Fruit fly (Drosophila melanogaster) whole organism, wandering third instar larva: ENCODE measurements around the gene Dpm2.

Experiments used
- CG32264 ChIP-seq: fragments of 200-800 bp; sonication (Bioruptor generic); optimal IDR thresholded peaks from 2 replicates; lab custom pipeline; 2016; ENCODE audit warnings: missing biosample characterization, missing genetic modification characterization
- CrebA ChIP-seq: fragments of 200-800 bp; sonication (Bioruptor generic); optimal IDR thresholded peaks from 2 replicates; lab custom pipeline; 2016; ENCODE audit warnings: missing biosample characterization, mild to moderate bottlenecking, missing genetic modification characterization, borderline replicate concordance
- Dfd ChIP-seq: fragments of >200 bp; optimal IDR thresholded peaks from 2 replicates; lab custom pipeline; 2017; ENCODE audit warnings: missing biosample characterization, missing genetic modification characterization
- Hnf4 ChIP-seq: fragments of 200-800 bp; sonication (Bioruptor generic); optimal IDR thresholded peaks from 2 replicates; lab custom pipeline; 2016; ENCODE audit warnings: missing biosample characterization, mild to moderate bottlenecking, missing genetic modification characterization
- Hr78 ChIP-seq: fragments of >200 bp; optimal IDR thresholded peaks from 2 replicates; lab custom pipeline; 2017; ENCODE audit warnings: missing biosample characterization, missing genetic modification characterization
- Hr83 ChIP-seq: fragments of 200-300 bp; sonication (Bioruptor generic); optimal IDR thresholded peaks from 2 replicates; lab custom pipeline; 2016; ENCODE audit warnings: missing biosample characterization, mild to moderate bottlenecking, missing genetic modification characterization, moderate library complexity; ENCODE audit not compliant: poor library complexity, severe bottlenecking
- Jra ChIP-seq: sonication (Bioruptor generic); optimal IDR thresholded peaks from 2 replicates; lab custom pipeline; 2016; ENCODE audit warnings: missing biosample characterization, missing genetic modification characterization
- Mio ChIP-seq: sonication (Bioruptor generic); optimal IDR thresholded peaks from 2 replicates; lab custom pipeline; 2016; ENCODE audit warnings: missing biosample characterization, missing genetic modification characterization
- Myc ChIP-seq: fragments of >200 bp; optimal IDR thresholded peaks from 2 replicates; lab custom pipeline; 2017
- N ChIP-seq: fragments of >200 bp; optimal IDR thresholded peaks from 2 replicates; lab custom pipeline; 2018; ENCODE audit warnings: missing biosample characterization, missing external identifiers, missing genetic modification characterization
- OdsH ChIP-seq: fragments of 200-800 bp; sonication (Bioruptor generic); optimal IDR thresholded peaks from 2 replicates; lab custom pipeline; 2016; ENCODE audit warnings: missing biosample characterization, mild to moderate bottlenecking, missing genetic modification characterization
- Rel ChIP-seq, 2 experiments: fragments of 200-800 bp; sonication (Bioruptor generic) in 1 of 2; optimal IDR thresholded peaks; 2 replicates in 1 of 2; 3 replicates in 1 of 2; lab custom pipeline; 2016 to 2019; ENCODE audit warnings: mild to moderate bottlenecking in 2 of 2, missing biosample characterization in 2 of 2, missing genetic modification characterization in 2 of 2, moderate library complexity in 1 of 2
- Sp1 ChIP-seq: fragments of 200-800 bp; sonication (Bioruptor generic); optimal IDR thresholded peaks from 3 replicates; lab custom pipeline; 2019; ENCODE audit warnings: missing biosample characterization, mild to moderate bottlenecking, missing genetic modification characterization, moderate library complexity
- Vsx2 ChIP-seq: fragments of 200-300, 225-300 bp; sonication (Bioruptor generic); optimal IDR thresholded peaks from 2 replicates; lab custom pipeline; 2018; ENCODE audit warnings: missing biosample characterization, missing genetic modification characterization; ENCODE audit not compliant: partially characterized antibody
- br ChIP-seq: fragments of 200-800 bp; sonication (Bioruptor generic); optimal IDR thresholded peaks from 2 replicates; lab custom pipeline; 2016; ENCODE audit warnings: missing biosample characterization, missing genetic modification characterization
- brk ChIP-seq: fragments of 200-800 bp; sonication (Bioruptor generic); optimal IDR thresholded peaks from 2 replicates; lab custom pipeline; 2016; ENCODE audit warnings: missing biosample characterization, mild to moderate bottlenecking, missing genetic modification characterization
- dl ChIP-seq, 2 experiments: fragments of 175-275, 200-275 bp in 1 of 2; fragments of 200-275 bp in 1 of 2; sonication (Bioruptor generic); optimal IDR thresholded peaks; lab custom pipeline; 2018; ENCODE audit warnings: mild to moderate bottlenecking in 2 of 2, missing biosample characterization in 2 of 2, missing genetic modification characterization in 2 of 2, moderate library complexity in 2 of 2; ENCODE audit not compliant: partially characterized antibody in 2 of 2, insufficient read depth in 1 of 2
- dmrt93B ChIP-seq: fragments of 200-800 bp; sonication (Bioruptor generic); optimal IDR thresholded peaks from 2 replicates; lab custom pipeline; 2018; ENCODE audit warnings: missing biosample characterization, mild to moderate bottlenecking, missing genetic modification characterization
- ey ChIP-seq: fragments of 200-800 bp; sonication (Bioruptor generic); optimal IDR thresholded peaks from 2 replicates; lab custom pipeline; 2016; ENCODE audit warnings: missing biosample characterization, missing genetic modification characterization
- foxo ChIP-seq, 2 experiments: fragments of 200-800 bp; sonication (Bioruptor generic); optimal IDR thresholded peaks; 2 replicates in 1 of 2; 3 replicates in 1 of 2; lab custom pipeline; 2016 to 2017; ENCODE audit warnings: missing biosample characterization in 2 of 2, missing genetic modification characterization in 2 of 2
- fru ChIP-seq: fragments of 200-800 bp; sonication (Bioruptor generic); optimal IDR thresholded peaks from 3 replicates; lab custom pipeline; 2016; ENCODE audit warnings: missing biosample characterization, mild to moderate bottlenecking, missing genetic modification characterization
- h ChIP-seq: fragments of 200-800 bp; sonication (Bioruptor generic); optimal IDR thresholded peaks from 3 replicates; lab custom pipeline; 2016; ENCODE audit warnings: missing biosample characterization, mild to moderate bottlenecking, missing genetic modification characterization
- pan ChIP-seq: fragments of >200 bp; optimal IDR thresholded peaks from 2 replicates; lab custom pipeline; 2017
- psq ChIP-seq: fragments of 200-800 bp; sonication (Bioruptor generic); optimal IDR thresholded peaks from 3 replicates; lab custom pipeline; 2017; ENCODE audit warnings: missing biosample characterization, mild to moderate bottlenecking, missing genetic modification characterization, moderate library complexity
- rgr ChIP-seq: fragments of 200-800 bp; sonication (Bioruptor generic); optimal IDR thresholded peaks from 3 replicates; lab custom pipeline; 2016; ENCODE audit warnings: missing biosample characterization, mild to moderate bottlenecking, missing genetic modification characterization
- sage ChIP-seq: fragments of 200-800 bp; sonication (Bioruptor generic); optimal IDR thresholded peaks from 2 replicates; lab custom pipeline; 2016; ENCODE audit warnings: missing biosample characterization, mild to moderate bottlenecking, missing genetic modification characterization
- tai ChIP-seq: sonication (Bioruptor generic); optimal IDR thresholded peaks from 2 replicates; lab custom pipeline; 2016; ENCODE audit warnings: missing biosample characterization, missing genetic modification characterization
- usp ChIP-seq: fragments of >200 bp; optimal IDR thresholded peaks from 2 replicates; lab custom pipeline; 2017; ENCODE audit warnings: missing biosample characterization, missing genetic modification characterization
- woc ChIP-seq: sonication (Bioruptor generic); optimal IDR thresholded peaks from 2 replicates; lab custom pipeline; 2016; ENCODE audit warnings: missing biosample characterization, mild to moderate bottlenecking, missing genetic modification characterization

Gene Dpm2

dm6 chr3L:3344528-3344927 is 25.2 kb downstream of the Dpm2 start:
- TF ChIP-seq brk (GFP tag; lab: Kevin White, UChicago) (peak; percentile 15), Hr78 (GFP tag; lab: Kevin White, UChicago) (no peak), CG32264 (GFP tag; lab: Kevin White, UChicago) (no peak), Myc (lab: Kevin White, UChicago) (no peak), fru (peak; percentile 5), foxo (GFP tag; optimal IDR thresholded peaks at IDR 0.05; lab: Kevin White, UChicago) (peak in 1 of 2 experiments; percentile 1), Dfd (GFP tag; lab: Kevin White, UChicago) (no peak), Hr83 (GFP tag; lab: Kevin White, UChicago) (no peak), Vsx2 (GFP tag; lab: Kevin White, UChicago) (no peak), Jra (GFP tag; lab: Kevin White, UChicago) (no peak), woc (GFP tag; lab: Kevin White, UChicago) (no peak), dl (GFP tag; optimal IDR thresholded peaks at IDR 0.05; lab: Kevin White, UChicago; ENCODE audit: insufficient read depth in 1 of 2, partially characterized antibody in 2 of 2) (no peak), usp (GFP tag; lab: Kevin White, UChicago) (no peak), rgr (GFP tag; lab: Kevin White, UChicago) (no peak), Sp1 (GFP tag; lab: Kevin White, UChicago) (no peak)

DNA sequence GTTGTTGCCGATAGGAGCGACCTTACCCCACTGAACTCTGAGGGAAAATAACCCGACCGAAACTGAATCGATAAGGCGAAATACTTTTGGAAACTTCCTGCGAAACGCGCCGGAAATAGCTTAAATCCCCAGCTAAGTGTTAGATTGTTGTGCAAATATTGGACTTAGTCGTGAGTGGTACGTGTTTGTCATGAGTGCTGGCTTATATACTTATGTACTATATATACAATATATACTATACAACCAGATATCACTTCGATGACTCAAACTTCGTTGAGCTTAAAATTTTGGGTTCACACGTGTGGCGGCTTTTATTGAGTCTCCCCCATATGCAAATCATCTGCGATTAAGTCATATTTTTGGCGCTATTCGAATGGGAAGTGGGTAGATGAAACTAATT is 26.9 kb downstream of the Dpm2 start:
- no peak for TF ChIP-seq h (GFP tag; lab: Kevin White, UChicago)
- no peak for TF ChIP-seq sage (GFP tag; lab: Kevin White, UChicago)
- no peak for TF ChIP-seq Mio (GFP tag; lab: Kevin White, UChicago)
- no peak for TF ChIP-seq Sp1 (GFP tag; lab: Kevin White, UChicago)
- no peak for TF ChIP-seq Hr78 (GFP tag; lab: Kevin White, UChicago)
- TF ChIP-seq tai (GFP tag; lab: Kevin White, UChicago): no peak
- TF ChIP-seq Jra (GFP tag; lab: Kevin White, UChicago): no peak
- TF ChIP-seq pan (lab: Kevin White, UChicago): no peak
- TF ChIP-seq dmrt93B (GFP tag; lab: Kevin White, UChicago): no peak
- no peak for TF ChIP-seq CrebA (GFP tag; lab: Kevin White, UChicago)
- no peak for TF ChIP-seq br (GFP tag; lab: Kevin White, UChicago)
- TF ChIP-seq Hr83 (GFP tag; lab: Kevin White, UChicago): no peak
- TF ChIP-seq ey (GFP tag; lab: Kevin White, UChicago): no peak
- TF ChIP-seq, all 38 proteins: peak for 0

DNA sequence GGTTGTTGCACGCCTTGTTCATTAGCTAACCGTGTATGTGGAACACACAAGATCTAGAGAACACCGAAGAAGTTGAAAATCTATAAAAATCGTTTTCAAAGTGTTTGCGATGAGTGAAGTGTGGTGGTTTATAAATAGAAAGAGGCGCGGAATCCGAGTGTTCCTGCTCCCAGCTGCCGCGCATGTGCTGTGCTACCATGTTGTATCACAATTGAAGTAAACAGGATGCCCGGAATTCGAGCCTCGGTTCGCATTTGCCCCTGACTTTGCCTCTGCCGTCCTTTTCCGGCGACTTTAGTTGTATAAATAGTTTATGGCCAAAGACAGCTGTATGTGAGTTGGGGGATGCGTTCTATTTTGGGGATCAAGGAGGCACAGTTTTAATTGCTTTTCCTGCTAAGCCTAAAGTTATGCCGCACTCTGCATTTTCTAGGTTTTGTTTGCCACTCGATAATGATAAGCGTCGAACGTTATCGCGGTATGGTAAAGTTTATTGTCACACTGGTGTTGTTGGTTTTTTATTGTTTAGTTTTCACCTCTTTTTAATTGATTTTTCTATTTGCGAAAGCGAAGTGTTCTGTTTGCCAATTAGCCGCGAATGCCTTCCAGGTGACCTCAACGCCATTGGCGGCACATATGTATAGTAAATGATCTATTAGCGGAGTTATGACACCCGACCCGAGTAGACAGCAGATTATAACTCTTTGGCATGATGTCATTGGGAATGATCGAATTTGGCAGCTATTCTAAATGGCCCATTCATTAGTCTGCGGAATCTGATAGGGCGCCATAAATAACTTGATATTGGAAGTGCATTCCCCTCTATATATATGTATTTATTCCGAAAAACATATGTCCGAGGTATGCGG is 29.8 kb downstream of the Dpm2 start:
- TF ChIP-seq N (GFP tag; lab: Kevin White, UChicago) (no peak), Sp1 (GFP tag; lab: Kevin White, UChicago) (peak; percentile 20)

dm6 chr3L:3349825-3350123 is 30.4 kb downstream of the Dpm2 start:
- TF ChIP-seq usp (GFP tag; lab: Kevin White, UChicago) (no peak), Rel (GFP tag; optimal IDR thresholded peaks at IDR 0.05; lab: Kevin White, UChicago) (no peak), Rel (tag; optimal IDR thresholded peaks at IDR 0.05; lab: Kevin White, UChicago) (peak; percentile 85), psq (GFP tag; lab: Kevin White, UChicago) (no peak)
- TF ChIP-seq, all 38 proteins: peak for 1

DNA sequence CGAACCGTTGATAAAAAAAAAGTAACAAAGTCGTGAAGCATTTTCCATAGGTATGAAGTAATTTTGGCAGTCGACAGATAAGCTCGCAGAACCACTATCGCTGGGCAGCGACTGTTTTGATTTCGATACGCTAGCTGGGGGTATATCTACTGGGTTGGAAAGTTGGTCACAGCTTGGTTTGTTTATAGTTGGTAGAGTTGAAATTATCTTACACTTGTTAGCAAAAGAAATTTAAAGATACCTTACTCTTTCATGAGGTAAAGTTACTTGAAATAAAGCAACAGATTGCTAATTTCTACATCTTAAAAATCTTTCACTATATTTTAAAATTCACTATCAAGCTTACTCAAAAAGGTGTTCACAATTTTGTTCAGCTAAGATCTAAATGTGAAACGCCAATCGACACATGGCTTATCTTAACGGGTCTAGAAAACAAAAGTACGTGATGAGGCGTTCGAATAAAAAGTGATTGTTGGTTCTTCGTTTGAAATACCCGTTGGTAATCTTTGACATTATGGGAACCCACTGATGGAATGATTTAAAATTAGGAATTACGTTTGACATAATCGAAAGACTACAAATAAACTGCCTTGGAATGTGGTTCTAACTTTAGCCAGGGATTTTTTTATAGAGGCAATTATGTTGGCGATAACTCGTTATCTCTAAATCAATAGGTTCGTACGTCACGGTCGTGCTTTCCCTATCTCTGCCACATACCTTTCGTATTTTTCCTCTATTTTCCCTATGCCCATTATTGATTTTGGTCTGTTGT is 31.4 kb downstream of the Dpm2 start:
- no peak for TF ChIP-seq brk (GFP tag; lab: Kevin White, UChicago)
- no peak for TF ChIP-seq Rel (GFP tag; optimal IDR thresholded peaks at IDR 0.05; lab: Kevin White, UChicago)
- TF ChIP-seq Rel (tag; optimal IDR thresholded peaks at IDR 0.05; lab: Kevin White, UChicago): peak; percentile 10
- no peak for TF ChIP-seq Hnf4 (GFP tag; lab: Kevin White, UChicago)
- peak; percentile 60 for TF ChIP-seq ey (GFP tag; lab: Kevin White, UChicago)
- TF ChIP-seq br (GFP tag; lab: Kevin White, UChicago): peak; percentile 28
- TF ChIP-seq OdsH (GFP tag; lab: Kevin White, UChicago): peak; percentile 21
- TF ChIP-seq fru: peak; percentile 61
- TF ChIP-seq rgr (GFP tag; lab: Kevin White, UChicago): peak; percentile 53
